Fruit fly (Drosophila melanogaster): ENCODE measurements around the gene CG32533.
A peak's percentile ranks its signal among the peaks of the same experiment; 100 is the strongest.

CG32533 gene

DNA sequence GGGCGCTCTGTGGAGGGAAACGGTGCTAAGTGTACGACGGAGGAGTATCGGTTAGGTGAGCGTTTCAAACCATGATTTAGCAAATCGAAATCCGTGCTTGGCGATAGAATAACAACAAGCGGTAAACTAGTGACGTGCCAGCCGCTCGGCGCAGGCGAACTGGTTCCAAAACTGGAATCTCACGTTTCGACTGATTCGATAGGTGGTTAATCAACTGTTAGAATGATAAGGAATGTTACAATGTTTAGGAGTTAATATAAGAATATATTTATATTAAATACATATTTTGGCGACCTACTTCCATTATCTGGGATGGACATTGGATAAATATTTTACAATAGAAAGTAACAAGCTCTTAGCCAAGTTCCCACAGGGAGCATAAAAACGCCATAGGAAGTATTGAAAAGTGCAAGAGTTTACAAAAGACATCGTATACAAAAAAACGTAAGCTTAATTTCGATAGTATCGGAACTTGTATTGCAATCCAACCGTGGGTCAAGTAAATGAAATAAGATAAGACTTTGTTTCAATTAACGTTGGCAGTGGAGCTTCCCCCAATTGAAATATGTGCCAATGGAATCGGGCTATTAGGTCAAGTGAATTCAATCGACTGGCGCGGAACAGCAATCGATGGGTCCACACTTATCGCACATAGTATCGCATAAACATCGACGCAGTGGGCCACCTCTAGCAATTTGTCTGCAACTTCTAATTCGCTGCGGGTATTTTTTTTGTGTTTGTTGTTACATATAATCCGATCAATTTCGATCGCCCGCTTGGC lies 15.8 kb upstream of the CG32533 start, which contains the start of the genes ksh, CG14200 and Pfrx (continued):
- no peak for TF ChIP-seq TFAM (GFP tag; optimal IDR thresholded peaks at IDR 0.05)
- peak; percentile 37; the same call in 2 of the 3 replicates for TF ChIP-seq CG17361 (GFP tag; IDR thresholded peaks at IDR 0.05)
- no peak for TF ChIP-seq CG3163 (GFP tag; optimal IDR thresholded peaks at IDR 0.05)
- peak; percentile 92 for TF ChIP-seq CG16813 (GFP tag; IDR thresholded peaks at IDR 0.05; ENCODE audit: partially characterized antibody)
- no peak for TF ChIP-seq tio (GFP tag; optimal IDR thresholded peaks at IDR 0.05)
- no peak for TF ChIP-seq Hr78 (GFP tag; optimal IDR thresholded peaks at IDR 0.05)
- no peak for TF ChIP-seq gsb (GFP tag; IDR thresholded peaks at IDR 0.05)
- TF ChIP-seq Eip74EF (GFP tag; optimal IDR thresholded peaks at IDR 0.05): no peak
- no peak for TF ChIP-seq CG7928 (GFP tag; optimal IDR thresholded peaks at IDR 0.05)
- TF ChIP-seq CG14860 (GFP tag; IDR thresholded peaks at IDR 0.05; ENCODE audit: partially characterized antibody): peak; percentile 85
- TF ChIP-seq toy (GFP tag; IDR thresholded peaks at IDR 0.05): no peak
- TF ChIP-seq CG9437 (GFP tag; optimal IDR thresholded peaks at IDR 0.05): peak; percentile 47
- TF ChIP-seq Med (GFP tag): peak; percentile 89
- TF ChIP-seq zfh1 (GFP tag; IDR thresholded peaks at IDR 0.05): peak; percentile 42; the same call in 1 of the 3 replicates
- TF ChIP-seq CG31365 (tag; optimal IDR thresholded peaks at IDR 0.05): no peak
- TF ChIP-seq Dll (GFP tag; IDR thresholded peaks at IDR 0.05; ENCODE audit: partially characterized antibody): peak; percentile 81
- peak; percentile 78 for TF ChIP-seq CG34224 (GFP tag; IDR thresholded peaks at IDR 0.05; ENCODE audit: partially characterized antibody)
- peak; percentile 97 for TF ChIP-seq bbx (GFP tag; IDR thresholded peaks at IDR 0.05; ENCODE audit: partially characterized antibody)
- TF ChIP-seq pros (GFP tag; optimal IDR thresholded peaks at IDR 0.05): no peak
- no peak for TF ChIP-seq CG4282 (GFP tag; optimal IDR thresholded peaks at IDR 0.05)
- no peak for TF ChIP-seq Bteb2 (GFP tag; optimal IDR thresholded peaks at IDR 0.05)
- TF ChIP-seq Camta (GFP tag; optimal IDR thresholded peaks at IDR 0.05): peak; percentile 17
- TF ChIP-seq hb (GFP tag; IDR thresholded peaks at IDR 0.05; ENCODE audit: partially characterized antibody): peak; percentile 92
- peak; percentile 84 for TF ChIP-seq CG17186 (GFP tag; optimal IDR thresholded peaks at IDR 0.05)
- TF ChIP-seq zen2 (GFP tag; IDR thresholded peaks at IDR 0.05; ENCODE audit: partially characterized antibody): peak; percentile 78
- TF ChIP-seq knrl (GFP tag; IDR thresholded peaks at IDR 0.05; ENCODE audit: partially characterized antibody): peak; percentile 91
- no peak for TF ChIP-seq CG12299 (tag; optimal IDR thresholded peaks at IDR 0.05)
- 0 out of 3 replicates have a peak, but pooled peaks have one; percentile 23 for TF ChIP-seq Aef1 (GFP tag; IDR thresholded peaks at IDR 0.05)
- TF ChIP-seq gfzf (GFP tag; optimal IDR thresholded peaks at IDR 0.05): peak; percentile 31
- TF ChIP-seq lilli (GFP tag; optimal IDR thresholded peaks at IDR 0.05): peak; percentile 10
- TF ChIP-seq HmgD (GFP tag; optimal IDR thresholded peaks at IDR 0.05): peak; percentile 65
- no peak for TF ChIP-seq nau (GFP tag; optimal IDR thresholded peaks at IDR 0.05)
- TF ChIP-seq gcm2 (GFP tag; optimal IDR thresholded peaks at IDR 0.05): no peak
- no peak for TF ChIP-seq CG18599 (GFP tag; optimal IDR thresholded peaks at IDR 0.05)
- TF ChIP-seq Doc2 (GFP tag; IDR thresholded peaks at IDR 0.05): no peak
- TF ChIP-seq amos (GFP tag; IDR thresholded peaks at IDR 0.05; ENCODE audit: partially characterized antibody): peak; percentile 97
- peak; percentile 26 for TF ChIP-seq Abd-B (GFP tag; optimal IDR thresholded peaks at IDR 0.05)
- no peak for TF ChIP-seq CG12236 (GFP tag; optimal IDR thresholded peaks at IDR 0.05)
- TF ChIP-seq CG2120 (GFP tag; optimal IDR thresholded peaks at IDR 0.05): peak; percentile 48
- no peak for TF ChIP-seq cas (GFP tag; IDR thresholded peaks at IDR 0.05)
- peak; percentile 21 for TF ChIP-seq NfI (GFP tag; optimal IDR thresholded peaks at IDR 0.05)
- no peak for TF ChIP-seq lab (GFP tag; optimal IDR thresholded peaks at IDR 0.05)
- peak; percentile 10 for TF ChIP-seq her (GFP tag; optimal IDR thresholded peaks at IDR 0.05)
- peak; percentile 92 for TF ChIP-seq Opbp (GFP tag; IDR thresholded peaks at IDR 0.05; ENCODE audit: partially characterized antibody)
- no peak for TF ChIP-seq bab2 (GFP tag; optimal IDR thresholded peaks at IDR 0.05)
- peak; percentile 97 for TF ChIP-seq Sry-δ (GFP tag; optimal IDR thresholded peaks at IDR 0.05)
- TF ChIP-seq CG4404 (GFP tag; IDR thresholded peaks at IDR 0.05): no peak
